Worm (Caenorhabditis elegans): Measurements from ENCODE around the gene srg-26.

DNA sequence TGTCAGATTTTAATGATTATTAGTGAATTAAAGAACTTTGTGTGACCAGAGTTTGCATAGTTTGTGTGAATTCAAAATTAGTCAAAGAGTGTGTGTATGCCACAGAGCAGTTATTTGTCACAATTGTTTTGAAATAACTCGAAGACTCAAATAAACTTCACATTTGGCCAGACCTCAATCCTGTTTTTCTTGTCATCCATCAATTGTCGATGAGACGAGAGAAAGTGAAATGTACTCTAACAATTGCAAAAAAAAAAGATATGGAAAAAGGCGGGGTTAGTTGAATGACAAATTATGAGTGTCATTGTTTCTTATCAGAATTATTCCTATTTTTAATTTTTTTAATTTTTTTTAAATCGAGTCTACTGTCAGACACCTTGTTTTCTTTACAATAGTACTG lies 33.8 kb downstream of the srg-26 start, which contains the start of gene T09D3.8:
- TF ChIP-seq hlh-30 (tag; optimal IDR thresholded peaks at IDR 0.05; ENCODE audit: insufficient read depth), result no peak
- TF ChIP-seq pax-1 (tag; optimal IDR thresholded peaks at IDR 0.05), result no peak
- no peak for TF ChIP-seq nfya-1 (tag; optimal IDR thresholded peaks at IDR 0.05)
- TF ChIP-seq unc-86 (tag; optimal IDR thresholded peaks at IDR 0.05), result no peak
- no peak for TF ChIP-seq ama-1 (optimal IDR thresholded peaks at IDR 0.05)
- TF ChIP-seq ceh-31 (tag; optimal IDR thresholded peaks at IDR 0.05), result no peak
- TF ChIP-seq nhr-11 (tag; optimal IDR thresholded peaks at IDR 0.05), result no peak
- no peak for TF ChIP-seq elt-4 (tag; optimal IDR thresholded peaks at IDR 0.05)
- no peak for TF ChIP-seq dve-1 (tag; optimal IDR thresholded peaks at IDR 0.05)
